Fruit fly (Drosophila melanogaster) whole organism, embryonic: ENCODE results near the gene CG11970.

ENCODE experiments used
- CG11456 ChIP-seq: fragments of 200-800 bp; sonication (Bioruptor generic); IDR thresholded peaks from 3 replicates; pipeline ENCODE4 v1.3.6; 2022; ENCODE audit warnings: missing biosample characterization, missing genetic modification characterization
- CG33213 ChIP-seq: fragments of 200-800 bp; sonication (Bioruptor generic); optimal IDR thresholded peaks from 3 replicates; lab custom pipeline; 2016; ENCODE audit warnings: missing biosample characterization, missing genetic modification characterization
- Nf-YB ChIP-seq: fragments of 200-800 bp; sonication (Bioruptor generic); optimal IDR thresholded peaks from 3 replicates; lab custom pipeline; 2019; ENCODE audit warnings: missing biosample characterization, mild to moderate bottlenecking, missing genetic modification characterization, moderate library complexity
- Sox102F ChIP-seq: fragments of 200-800 bp; sonication (Bioruptor generic); optimal IDR thresholded peaks from 2 replicates; lab custom pipeline; 2018; ENCODE audit warnings: missing biosample characterization, mild to moderate bottlenecking, missing genetic modification characterization, moderate library complexity
- gt ChIP-seq: fragments of 200-800 bp; sonication (Bioruptor generic); IDR thresholded peaks from 2 replicates; pipeline ENCODE4 v1.3.6; 2022; ENCODE audit warnings: missing biosample characterization, missing genetic modification characterization
- hb ChIP-seq: fragments of 200-800 bp; sonication (Bioruptor generic); IDR thresholded peaks from 3 replicates; pipeline ENCODE4 v1.3.6; 2022; ENCODE audit warnings: missing biosample characterization, missing genetic modification characterization; ENCODE audit not compliant: partially characterized antibody
- psq ChIP-seq: fragments of 200-800 bp; sonication (Bioruptor generic); optimal IDR thresholded peaks from 2 replicates; lab custom pipeline; 2017; ENCODE audit warnings: missing biosample characterization, missing genetic modification characterization
- vvl ChIP-seq: fragments of 200-800 bp; sonication (Bioruptor generic); IDR thresholded peaks from 2 replicates; pipeline ENCODE4 v1.3.6; 2022; ENCODE audit warnings: missing biosample characterization, missing genetic modification characterization

dm6 chr3R:8984602-8985074 is at the start of gene CG11970:
- TF ChIP-seq Nf-YB (GFP tag; lab: Kevin White, UChicago) = no peak
- no peak for TF ChIP-seq Sox102F (GFP tag; lab: Kevin White, UChicago)
- TF ChIP-seq vvl (GFP tag; lab: Robert Waterston, UW) = peak; percentile 22; the same call in 1 of the 2 replicates
- no peak for TF ChIP-seq hb (GFP tag; lab: Robert Waterston, UW)
- TF ChIP-seq psq (GFP tag; lab: Kevin White, UChicago) = no peak
- peak; percentile 9 for TF ChIP-seq CG33213 (GFP tag; lab: Kevin White, UChicago)
- no peak for TF ChIP-seq gt
- TF ChIP-seq CG11456 (GFP tag; lab: Robert Waterston, UW) = no peak
